Worm (Caenorhabditis elegans) whole organism, young adult: ENCODE data around the gene C45G9.14.
A peak's percentile ranks its signal among the peaks of the same experiment; 100 is the strongest.

ENCODE experiments used
- B0019.2 ChIP-seq: fragments of 200-800 bp; sonication (Bioruptor generic); conservative IDR thresholded peaks from 2 replicates; pipeline ENCODE4 v1.3.6; 2022; ENCODE audit warnings: missing genetic modification reagents, missing genetic modification characterization, missing compliant biosample characterization
- D2030.7 ChIP-seq: fragments of 200-800 bp; sonication (Bioruptor generic); IDR thresholded peaks from 2 replicates; pipeline ENCODE4 v1.3.6; 2022; ENCODE audit warnings: missing genetic modification reagents, missing genetic modification characterization, missing compliant biosample characterization
- F37B4.10 ChIP-seq: fragments of 200-800 bp; sonication (Bioruptor generic); IDR thresholded peaks from 2 replicates; pipeline ENCODE4 v1.3.6; 2022; ENCODE audit warnings: missing genetic modification characterization, missing compliant biosample characterization
- F55B11.4 ChIP-seq: sonication (generic microtip); optimal IDR thresholded peaks from 2 replicates; lab custom pipeline; 2016; ENCODE audit warnings: missing compliant biosample characterization, missing genetic modification characterization, borderline replicate concordance; ENCODE audit not compliant: insufficient read depth
- F57A8.1 ChIP-seq: fragments of 200-800 bp; sonication (Bioruptor generic); optimal IDR thresholded peaks from 2 replicates; lab custom pipeline; 2018; ENCODE audit warnings: mild to moderate bottlenecking, missing genetic modification characterization, moderate library complexity, missing compliant biosample characterization
- T26A5.8 ChIP-seq: sonication (generic microtip); optimal IDR thresholded peaks from 2 replicates; lab custom pipeline; 2016; ENCODE audit warnings: missing genetic modification characterization, missing compliant biosample characterization
- Y53F4B.3 ChIP-seq: fragments of 200-800 bp; sonication (Bioruptor generic); IDR thresholded peaks from 2 replicates; pipeline ENCODE4 v1.3.6; 2022; ENCODE audit warnings: missing genetic modification reagents, missing genetic modification characterization, missing compliant biosample characterization
- Y56A3A.18 ChIP-seq: fragments of 200-800 bp; sonication (Bioruptor generic); IDR thresholded peaks from 2 replicates; pipeline ENCODE4 v1.3.6; 2022; ENCODE audit warnings: missing genetic modification reagents, missing genetic modification characterization, missing compliant biosample characterization
- Y79H2A.3 ChIP-seq: fragments of 200-800 bp; sonication (Bioruptor generic); conservative IDR thresholded peaks from 2 replicates; pipeline ENCODE4 v1.3.6; 2022; ENCODE audit warnings: missing genetic modification reagents, missing genetic modification characterization, missing compliant biosample characterization
- akir-1 ChIP-seq: fragments of 200-800 bp; sonication (Bioruptor generic); optimal IDR thresholded peaks from 2 replicates; lab custom pipeline; 2018; ENCODE audit warnings: mild to moderate bottlenecking, missing genetic modification characterization, moderate library complexity, missing compliant biosample characterization
- atf-7 ChIP-seq: sonication (generic microtip); optimal IDR thresholded peaks from 2 replicates; lab custom pipeline; 2017; ENCODE audit warnings: mild to moderate bottlenecking, missing genetic modification characterization, missing compliant biosample characterization
- athp-1 ChIP-seq: sonication (generic microtip); optimal IDR thresholded peaks from 2 replicates; lab custom pipeline; 2017; ENCODE audit warnings: mild to moderate bottlenecking, missing genetic modification characterization, missing compliant biosample characterization
- attf-3 ChIP-seq: fragments of 200-800 bp; sonication (Bioruptor generic); conservative IDR thresholded peaks from 2 replicates; pipeline ENCODE4 v1.3.6; 2022; ENCODE audit warnings: missing genetic modification reagents, missing genetic modification characterization, missing compliant biosample characterization
- bed-2 ChIP-seq: fragments of 200-800 bp; sonication (Bioruptor generic); IDR thresholded peaks from 2 replicates; pipeline ENCODE4 v1.3.6; 2022; ENCODE audit warnings: missing genetic modification reagents, missing genetic modification characterization, missing compliant biosample characterization
- cebp-1 ChIP-seq, 2 experiments: fragments of 200-800 bp in 1 of 2; sonication (Bioruptor generic) in 1 of 2; sonication (generic microtip) in 1 of 2; IDR thresholded peaks in 1 of 2; optimal IDR thresholded peaks in 1 of 2; 2 replicates each; pipeline versions ENCODE4 v1.3.6 to Lab custom; 2017 to 2022; ENCODE audit warnings: missing compliant biosample characterization in 2 of 2, missing genetic modification characterization in 2 of 2, mild to moderate bottlenecking in 1 of 2, missing genetic modification reagents in 1 of 2, moderate library complexity in 1 of 2
- ceh-40 ChIP-seq: fragments of 200-800 bp; sonication (Bioruptor generic); IDR thresholded peaks from 2 replicates; pipeline ENCODE4 v1.3.6; 2022; ENCODE audit warnings: missing genetic modification characterization, missing compliant biosample characterization
- ceh-79 ChIP-seq: sonication (generic microtip); optimal IDR thresholded peaks from 2 replicates; lab custom pipeline; 2017; ENCODE audit warnings: mild to moderate bottlenecking, missing genetic modification characterization, missing compliant biosample characterization
- ceh-91 ChIP-seq: fragments of 200-800 bp; sonication (Bioruptor generic); IDR thresholded peaks from 2 replicates; pipeline ENCODE4 v1.3.6; 2022; ENCODE audit warnings: missing genetic modification reagents, missing genetic modification characterization, missing compliant biosample characterization
- chd-7 ChIP-seq: sonication (generic microtip); optimal IDR thresholded peaks from 2 replicates; lab custom pipeline; 2016; ENCODE audit warnings: mild to moderate bottlenecking, missing genetic modification characterization, moderate library complexity, missing compliant biosample characterization
- dox-1 ChIP-seq: fragments of 200-800 bp; sonication (Bioruptor generic); IDR thresholded peaks from 2 replicates; pipeline ENCODE4 v1.3.6; 2022; ENCODE audit warnings: missing genetic modification reagents, missing genetic modification characterization, missing compliant biosample characterization
- dpff-1 ChIP-seq: sonication (generic microtip); optimal IDR thresholded peaks from 2 replicates; lab custom pipeline; 2017; ENCODE audit warnings: mild to moderate bottlenecking, missing genetic modification characterization, missing compliant biosample characterization
- gei-17 ChIP-seq: fragments of 200-800 bp; sonication (Bioruptor generic); optimal IDR thresholded peaks from 2 replicates; lab custom pipeline; 2018; ENCODE audit warnings: mild to moderate bottlenecking, missing genetic modification characterization, missing compliant biosample characterization
- hlh-26 ChIP-seq: fragments of 200-800 bp; sonication (Bioruptor generic); conservative IDR thresholded peaks from 2 replicates; pipeline ENCODE4 v1.3.6; 2022; ENCODE audit warnings: missing genetic modification reagents, missing genetic modification characterization, missing compliant biosample characterization
- hrde-1 ChIP-seq: sonication (generic microtip); optimal IDR thresholded peaks from 2 replicates; lab custom pipeline; 2016; ENCODE audit warnings: missing genetic modification characterization, mild to moderate bottlenecking, missing compliant biosample characterization, moderate library complexity, missing genotype, missing genetic modification reagents, borderline replicate concordance
- hsf-1 ChIP-seq: fragments of 200-800 bp; sonication (Bioruptor generic); IDR thresholded peaks from 2 replicates; pipeline ENCODE4 v1.3.6; 2022; ENCODE audit warnings: missing genetic modification reagents, missing genetic modification characterization, missing compliant biosample characterization
- lag-1 ChIP-seq: fragments of 200-800 bp; sonication (Bioruptor generic); IDR thresholded peaks from 2 replicates; pipeline ENCODE4 v1.3.6; 2022; ENCODE audit warnings: missing genetic modification reagents, missing genetic modification characterization, missing compliant biosample characterization
- let-526 ChIP-seq: fragments of 200-800 bp; sonication (Bioruptor generic); IDR thresholded peaks from 2 replicates; pipeline ENCODE4 v1.3.6; 2022; ENCODE audit warnings: missing genetic modification reagents, missing genetic modification characterization, missing compliant biosample characterization
- let-607 ChIP-seq, 2 experiments: fragments of 200-800 bp in 1 of 2; sonication (Bioruptor generic) in 1 of 2; sonication (generic microtip) in 1 of 2; optimal IDR thresholded peaks; 2 replicates each; lab custom pipeline; 2016 to 2018; ENCODE audit warnings: mild to moderate bottlenecking in 2 of 2, missing compliant biosample characterization in 2 of 2, missing genetic modification characterization in 2 of 2, moderate library complexity in 2 of 2, missing genotype in 1 of 2
- lin-54 ChIP-seq: fragments of 200-800 bp; sonication (Bioruptor generic); optimal IDR thresholded peaks from 2 replicates; lab custom pipeline; 2018; ENCODE audit warnings: mild to moderate bottlenecking, missing genetic modification characterization, missing compliant biosample characterization
- lsl-1 ChIP-seq: fragments of 200-800 bp; sonication (Bioruptor generic); optimal IDR thresholded peaks from 2 replicates; lab custom pipeline; 2018; ENCODE audit warnings: mild to moderate bottlenecking, missing genetic modification characterization, moderate library complexity, missing compliant biosample characterization
- lsy-27 ChIP-seq: sonication (generic microtip); optimal IDR thresholded peaks from 2 replicates; lab custom pipeline; 2017; ENCODE audit warnings: missing genetic modification characterization, mild to moderate bottlenecking, missing compliant biosample characterization, antibody characterized with exemption, missing genotype, borderline replicate concordance; ENCODE audit not compliant: insufficient read depth
- madf-6 ChIP-seq: fragments of 200-800 bp; sonication (Bioruptor generic); IDR thresholded peaks from 2 replicates; pipeline ENCODE4 v1.3.6; 2022; ENCODE audit warnings: missing genetic modification reagents, missing genetic modification characterization, missing compliant biosample characterization
- madf-8 ChIP-seq: fragments of 200-800 bp; sonication (Bioruptor generic); conservative IDR thresholded peaks from 2 replicates; pipeline ENCODE4 v1.3.6; 2022; ENCODE audit warnings: missing genetic modification reagents, missing genetic modification characterization, missing compliant biosample characterization
- mcd-1 ChIP-seq: fragments of 200-800 bp; sonication (Bioruptor generic); IDR thresholded peaks from 2 replicates; pipeline ENCODE4 v1.3.6; 2022; ENCODE audit warnings: missing genetic modification reagents, missing genetic modification characterization, missing compliant biosample characterization
- mes-4 ChIP-seq: sonication (generic microtip); optimal IDR thresholded peaks from 2 replicates; lab custom pipeline; 2016; ENCODE audit warnings: missing genotype, missing genetic modification characterization, missing compliant biosample characterization
- mxl-1 ChIP-seq: sonication (generic microtip); optimal IDR thresholded peaks from 2 replicates; lab custom pipeline; 2016; ENCODE audit warnings: missing genetic modification characterization, missing compliant biosample characterization
- nhr-27 ChIP-seq: fragments of 200-800 bp; sonication (Bioruptor generic); optimal IDR thresholded peaks from 2 replicates; lab custom pipeline; 2018; ENCODE audit warnings: mild to moderate bottlenecking, missing genetic modification characterization, moderate library complexity, missing compliant biosample characterization
- snpc-1.1 ChIP-seq: sonication (generic microtip); optimal IDR thresholded peaks from 2 replicates; lab custom pipeline; 2017; ENCODE audit warnings: missing genetic modification characterization, mild to moderate bottlenecking, missing compliant biosample characterization, antibody characterized with exemption, moderate library complexity, missing genotype, missing genetic modification reagents; ENCODE audit not compliant: insufficient read depth
- somi-1 ChIP-seq: fragments of 200-800 bp; sonication (Bioruptor generic); optimal IDR thresholded peaks from 2 replicates; lab custom pipeline; 2018; ENCODE audit warnings: mild to moderate bottlenecking, missing genetic modification characterization, missing compliant biosample characterization
- sptf-2 ChIP-seq: fragments of 200-800 bp; sonication (Bioruptor generic); optimal IDR thresholded peaks from 2 replicates; lab custom pipeline; 2018; ENCODE audit warnings: mild to moderate bottlenecking, missing genetic modification characterization, missing compliant biosample characterization
- tbp1 ChIP-seq: fragments of 200-800 bp; sonication (Bioruptor generic); optimal IDR thresholded peaks from 2 replicates; lab custom pipeline; 2018; ENCODE audit warnings: mild to moderate bottlenecking, missing genetic modification characterization, missing compliant biosample characterization
- xnd-1 ChIP-seq: sonication (generic microtip); optimal IDR thresholded peaks from 2 replicates; lab custom pipeline; 2016; ENCODE audit warnings: missing genotype, missing genetic modification reagents, missing genetic modification characterization, missing compliant biosample characterization
- zim-3 ChIP-seq: sonication (generic microtip); optimal IDR thresholded peaks from 2 replicates; lab custom pipeline; 2017; ENCODE audit warnings: mild to moderate bottlenecking, missing genetic modification characterization, moderate library complexity, missing compliant biosample characterization
- ztf-25 ChIP-seq: fragments of 200-800 bp; sonication (Bioruptor generic); IDR thresholded peaks from 2 replicates; pipeline ENCODE4 v1.3.6; 2022; ENCODE audit warnings: missing genetic modification reagents, missing genetic modification characterization, missing compliant biosample characterization
- ztf-6 ChIP-seq: fragments of 200-800 bp; sonication (Bioruptor generic); IDR thresholded peaks from 2 replicates; pipeline ENCODE4 v1.3.6; 2022; ENCODE audit warnings: missing genetic modification reagents, missing genetic modification characterization, missing compliant biosample characterization

Gene C45G9.14

DNA sequence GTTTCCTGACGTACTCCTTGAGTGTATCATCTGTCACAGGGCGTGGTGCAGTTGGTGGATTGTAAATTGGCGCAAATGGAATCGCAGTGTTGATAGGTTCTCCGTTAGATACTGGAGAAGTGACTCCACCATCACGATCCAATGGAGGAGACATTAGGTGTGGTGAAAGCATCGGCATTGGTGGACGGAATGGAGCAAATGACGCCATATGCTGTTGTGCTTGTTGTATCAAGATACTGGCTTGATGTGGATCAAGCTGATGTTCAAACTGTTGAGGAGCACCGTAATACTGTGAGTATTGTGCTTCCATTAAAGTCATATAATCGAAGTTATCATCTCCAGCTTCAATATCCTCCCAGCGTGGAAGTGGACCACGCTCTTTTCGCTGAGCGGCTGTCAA lies 32.3 kb upstream of the C45G9.14 start (continued):
- no peak for TF ChIP-seq tbp1 (GFP tag; lab: Kevin White, UChicago)
- TF ChIP-seq, all 124 proteins: peak for 0

DNA sequence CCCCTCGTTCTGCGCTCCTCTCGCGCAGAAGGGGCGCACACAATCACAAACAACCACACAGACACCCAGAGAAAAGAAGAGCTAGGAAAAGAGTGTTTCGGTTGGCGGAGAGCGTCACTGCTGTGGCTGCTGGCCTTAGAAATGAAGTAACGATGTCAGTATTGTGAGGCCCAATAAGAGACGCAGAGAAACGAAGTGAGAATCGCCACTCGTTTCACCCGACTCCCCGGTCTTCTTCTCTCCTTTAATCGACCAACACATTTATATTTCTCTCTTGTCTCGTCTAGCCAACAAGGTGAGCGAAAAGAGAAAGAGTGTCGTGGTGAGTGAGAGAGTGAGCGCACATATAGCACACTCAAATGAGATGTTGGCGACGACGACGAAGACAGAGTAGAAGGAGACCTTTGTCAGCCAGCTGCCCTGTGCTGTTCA lies 30.9 kb upstream of the C45G9.14 start:
- TF ChIP-seq atf-7 (tag; lab: Kevin White, UChicago) (no peak), let-607 (tag; optimal IDR thresholded peaks at IDR 0.05; lab: Kevin White, UChicago) (peak; percentile 60 to 66), mes-4 (no peak), lin-54 (peak; percentile 27), madf-6 (GFP tag; lab: Robert Waterston, UW) (no peak), hlh-26 (GFP tag; lab: Robert Waterston, UW) (no peak), somi-1 (GFP tag; lab: Kevin White, UChicago) (peak; percentile 59), T26A5.8 (tag; lab: Kevin White, UChicago) (no peak), F55B11.4 (tag; lab: Kevin White, UChicago) (no peak), attf-3 (GFP tag; lab: Robert Waterston, UW) (no peak), lag-1 (GFP tag; lab: Robert Waterston, UW) (no peak), mcd-1 (GFP tag; lab: Robert Waterston, UW) (peak; percentile 62), F37B4.10 (GFP tag; lab: Robert Waterston, UW) (0 out of 2 replicates have a peak, but pooled peaks have one; percentile 21), Y56A3A.18 (GFP tag; lab: Robert Waterston, UW) (peak; percentile 52; the same call in 1 of the 2 replicates), sptf-2 (GFP tag; lab: Kevin White, UChicago) (no peak), dox-1 (GFP tag; lab: Robert Waterston, UW) (peak; percentile 84), F57A8.1 (GFP tag; lab: Kevin White, UChicago) (no peak), ceh-40 (GFP tag; lab: Robert Waterston, UW) (0 out of 2 replicates have a peak, but pooled peaks have one; percentile 48), hrde-1 (tag; lab: Kevin White, UChicago) (no peak), lsy-27 (tag; lab: Kevin White, UChicago) (no peak), gei-17 (GFP tag; lab: Kevin White, UChicago) (peak; percentile 58), nhr-27 (tag; lab: Kevin White, UChicago) (no peak), akir-1 (GFP tag; lab: Kevin White, UChicago) (no peak), D2030.7 (GFP tag; lab: Robert Waterston, UW) (no peak), Y53F4B.3 (GFP tag; lab: Robert Waterston, UW) (no peak), hsf-1 (GFP tag; lab: Robert Waterston, UW) (no peak), ztf-6 (GFP tag; lab: Robert Waterston, UW) (no peak), athp-1 (tag; lab: Kevin White, UChicago) (peak; percentile 30), dpff-1 (no peak), chd-7 (peak; percentile 53), bed-2 (GFP tag; lab: Robert Waterston, UW) (0 out of 2 replicates have a peak, but pooled peaks have one; percentile 74), lsl-1 (GFP tag; lab: Kevin White, UChicago) (no peak), mxl-1 (tag; lab: Kevin White, UChicago) (no peak), xnd-1 (tag; lab: Kevin White, UChicago) (no peak), cebp-1 (GFP tag; IDR thresholded peaks at IDR 0.05; lab: Robert Waterston, UW) (peak; percentile 41; the same call in 1 of the 2 replicates), cebp-1 (tag; optimal IDR thresholded peaks at IDR 0.05; lab: Kevin White, UChicago) (peak; percentile 83), ztf-25 (GFP tag; lab: Robert Waterston, UW) (no peak), ceh-79 (no peak), snpc-1.1 (tag; lab: Kevin White, UChicago) (no peak), ceh-91 (GFP tag; lab: Robert Waterston, UW) (no peak), let-526 (GFP tag; lab: Robert Waterston, UW) (0 out of 2 replicates have a peak, but pooled peaks have one; percentile 49), zim-3 (tag; lab: Kevin White, UChicago) (no peak), B0019.2 (GFP tag; lab: Robert Waterston, UW) (no peak), Y79H2A.3 (GFP tag; lab: Robert Waterston, UW) (no peak), madf-8 (GFP tag; lab: Robert Waterston, UW) (no peak)
